ENCODE assay signal across 7 worm cellular contexts in the genomic region with DNA sequence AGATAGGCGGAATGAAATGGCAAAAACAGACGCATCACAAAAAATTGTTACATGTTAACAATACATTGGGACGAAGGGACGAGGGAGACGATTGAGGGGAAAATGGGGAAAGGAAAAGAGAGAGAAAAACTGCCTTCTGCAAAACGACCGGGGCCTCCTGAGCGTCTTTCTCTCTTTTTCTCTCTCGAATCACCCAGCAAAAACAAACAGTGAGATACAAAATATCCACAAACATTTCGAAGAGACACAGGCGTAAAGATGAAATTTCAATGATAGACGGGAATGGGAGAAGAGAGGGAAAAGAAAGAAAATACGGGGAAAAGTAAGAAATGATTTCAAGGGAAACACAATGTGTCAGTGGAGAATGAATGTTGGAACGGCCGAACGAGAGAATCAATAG.
TF ChIP-seq lines count a peak whose summit lies in the region.

No protein-coding gene starts in this region.

TF ChIP-seq in whole organism, L1 larva, 84 proteins besides CTCF, POLR2A, EP300 and RAD21 (continues in another document):
- TF ChIP-seq nhr-71 (tag; optimal IDR thresholded peaks at IDR 0.05; lab: Kevin White, UChicago) (peak; percentile 72), C16A3.4 (tag; optimal IDR thresholded peaks at IDR 0.05; lab: Kevin White, UChicago) (no peak), irx-1 (tag; optimal IDR thresholded peaks at IDR 0.05; lab: Kevin White, UChicago) (peak; percentile 48), lin-35 (GFP tag; optimal IDR thresholded peaks at IDR 0.05; lab: Kevin White, UChicago) (peak; percentile 30 to 54), snpc-4 (tag; optimal IDR thresholded peaks at IDR 0.05; lab: Kevin White, UChicago) (peak; percentile 21), lir-3 (tag; optimal IDR thresholded peaks at IDR 0.05; lab: Kevin White, UChicago; ENCODE audit: poor library complexity) (peak; percentile 8), snu-23 (GFP tag; optimal IDR thresholded peaks at IDR 0.05; lab: Kevin White, UChicago) (peak; percentile 73), skn-1 (tag; optimal IDR thresholded peaks at IDR 0.05; lab: Kevin White, UChicago) (peak; percentile 54), blmp-1 (tag; optimal IDR thresholded peaks at IDR 0.05; lab: Kevin White, UChicago) (peak; percentile 93), nhr-85 (tag; lab: Kevin White, UChicago) (peak; percentile 39), nhr-90 (tag; optimal IDR thresholded peaks at IDR 0.05; lab: Kevin White, UChicago; ENCODE audit: poor library complexity) (peak; percentile 15), jun-1 (tag; optimal IDR thresholded peaks at IDR 0.05; lab: Kevin White, UChicago) (peak; percentile 4)

TF ChIP-seq in whole organism, L2 larva, 48 proteins besides CTCF, POLR2A, EP300 and RAD21 (continues in another document):
- TF ChIP-seq lin-13 (GFP tag; optimal IDR thresholded peaks at IDR 0.05; lab: Kevin White, UChicago), result peak; percentile 33
- no peak for TF ChIP-seq elt-3 (tag; optimal IDR thresholded peaks at IDR 0.05; lab: Kevin White, UChicago)
- peak; percentile 40 for TF ChIP-seq sem-4 (tag; optimal IDR thresholded peaks at IDR 0.05; lab: Kevin White, UChicago)
- peak; percentile 45 for TF ChIP-seq blmp-1 (tag; optimal IDR thresholded peaks at IDR 0.05; lab: Kevin White, UChicago; ENCODE audit: insufficient read depth)
- peak; percentile 61 for TF ChIP-seq sma-9 (GFP tag; optimal IDR thresholded peaks at IDR 0.05; lab: Kevin White, UChicago)
- no peak for TF ChIP-seq sma-9 (tag; optimal IDR thresholded peaks at IDR 0.05; lab: Kevin White, UChicago)
- peak; percentile 69 for TF ChIP-seq F13H6.1 (tag; optimal IDR thresholded peaks at IDR 0.05; lab: Kevin White, UChicago)
- peak; percentile 9 for TF ChIP-seq ama-1 (optimal IDR thresholded peaks at IDR 0.05; lab: Kevin White, UChicago)
- no peak for TF ChIP-seq mbf-1 (tag; optimal IDR thresholded peaks at IDR 0.05; lab: Kevin White, UChicago)
- TF ChIP-seq unc-55 (GFP tag; optimal IDR thresholded peaks at IDR 0.05; lab: Kevin White, UChicago), result peak; percentile 71
- no peak for TF ChIP-seq gmeb-1 (tag; optimal IDR thresholded peaks at IDR 0.05; lab: Kevin White, UChicago)
- TF ChIP-seq nhr-6 (tag; optimal IDR thresholded peaks at IDR 0.05; lab: Kevin White, UChicago), result peak; percentile 31

TF ChIP-seq in whole organism, L3 larva, 47 proteins besides CTCF, POLR2A, EP300 and RAD21 (continues in another document):
- peak; percentile 1 for TF ChIP-seq jun-1 (tag; optimal IDR thresholded peaks at IDR 0.05; lab: Kevin White, UChicago)
- peak; percentile 27 for TF ChIP-seq nhr-23 (tag; optimal IDR thresholded peaks at IDR 0.05; lab: Kevin White, UChicago)
- TF ChIP-seq snpc-4 (tag; optimal IDR thresholded peaks at IDR 0.05; lab: Kevin White, UChicago), result peak; percentile 25
- TF ChIP-seq aly-2 (tag; optimal IDR thresholded peaks at IDR 0.05; lab: Kevin White, UChicago), result no peak
- TF ChIP-seq hmg-11 (tag; optimal IDR thresholded peaks at IDR 0.05; lab: Kevin White, UChicago), result peak; percentile 50
- TF ChIP-seq ceh-9 (tag; optimal IDR thresholded peaks at IDR 0.05; lab: Kevin White, UChicago), result no peak
- TF ChIP-seq nhr-237 (tag; optimal IDR thresholded peaks at IDR 0.05; lab: Kevin White, UChicago), result no peak
- no peak for TF ChIP-seq nhr-11 (tag; optimal IDR thresholded peaks at IDR 0.05; lab: Kevin White, UChicago)
- peak; percentile 41 for TF ChIP-seq lin-39 (tag; optimal IDR thresholded peaks at IDR 0.05; lab: Kevin White, UChicago)
- TF ChIP-seq fkh-2 (tag; optimal IDR thresholded peaks at IDR 0.05; lab: Kevin White, UChicago), result no peak
- no peak for TF ChIP-seq ceh-82 (tag; optimal IDR thresholded peaks at IDR 0.05; lab: Kevin White, UChicago)
- TF ChIP-seq skn-1 (tag; optimal IDR thresholded peaks at IDR 0.05; lab: Kevin White, UChicago), result no peak
- peak; percentile 78 for TF ChIP-seq pha-4 (tag; optimal IDR thresholded peaks at IDR 0.05; lab: Kevin White, UChicago)

TF ChIP-seq in whole organism, L4 larva, 104 proteins besides CTCF, POLR2A, EP300 and RAD21 (continues in another document):
- no peak for TF ChIP-seq lin-15B (tag; optimal IDR thresholded peaks at IDR 0.05; lab: Kevin White, UChicago)
- TF ChIP-seq mep-1 (tag; optimal IDR thresholded peaks at IDR 0.05; lab: Kevin White, UChicago), result peak; percentile 54
- peak in 1 of 2 experiments; percentile 19 for TF ChIP-seq hif-1 (tag; optimal IDR thresholded peaks at IDR 0.05; lab: Kevin White, UChicago)
- TF ChIP-seq lsy-2 (tag; optimal IDR thresholded peaks at IDR 0.05; lab: Kevin White, UChicago), result peak in 1 of 2 experiments; percentile 57
- TF ChIP-seq php-3 (GFP tag; IDR thresholded peaks at IDR 0.05; lab: Robert Waterston, UW), result no peak
- no peak for TF ChIP-seq Y48G9A.11 (GFP tag; IDR thresholded peaks at IDR 0.05; lab: Robert Waterston, UW)
- no peak for TF ChIP-seq dmd-8 (GFP tag; IDR thresholded peaks at IDR 0.05; lab: Robert Waterston, UW)
- 0 out of 2 replicates have a peak, but pooled peaks have one; percentile 14 for TF ChIP-seq ctbp-1 (GFP tag; IDR thresholded peaks at IDR 0.05; lab: Robert Waterston, UW)
- TF ChIP-seq T26A8.4 (GFP tag; IDR thresholded peaks at IDR 0.05; lab: Robert Waterston, UW), result no peak
- no peak for TF ChIP-seq zip-11 (GFP tag; IDR thresholded peaks at IDR 0.05; lab: Robert Waterston, UW)
- TF ChIP-seq saeg-2 (GFP tag; IDR thresholded peaks at IDR 0.05; lab: Robert Waterston, UW), result no peak
- TF ChIP-seq ceh-28 (tag; optimal IDR thresholded peaks at IDR 0.05; lab: Kevin White, UChicago), result no peak
- TF ChIP-seq ZK546.5 (tag; optimal IDR thresholded peaks at IDR 0.05; lab: Kevin White, UChicago), result no peak
- no peak for TF ChIP-seq zfp-3 (GFP tag; conservative IDR thresholded peaks at IDR 0.05; lab: Robert Waterston, UW)

TF ChIP-seq in whole organism, late embryonic, 69 proteins besides CTCF, POLR2A, EP300 and RAD21 (continues in another document):
- TF ChIP-seq npax-4 (tag; optimal IDR thresholded peaks at IDR 0.05; lab: Kevin White, UChicago), result no peak
- TF ChIP-seq K02D7.2 (tag; optimal IDR thresholded peaks at IDR 0.05; lab: Kevin White, UChicago), result no peak
- no peak for TF ChIP-seq pat-9 (tag; optimal IDR thresholded peaks at IDR 0.05; lab: Kevin White, UChicago)
- no peak for TF ChIP-seq ceh-34 (tag; optimal IDR thresholded peaks at IDR 0.05; lab: Kevin White, UChicago)
- peak; percentile 0 for TF ChIP-seq dve-1 (tag; optimal IDR thresholded peaks at IDR 0.05; lab: Kevin White, UChicago)
- TF ChIP-seq ceh-31 (tag; optimal IDR thresholded peaks at IDR 0.05; lab: Kevin White, UChicago), result peak; percentile 30
- TF ChIP-seq hlh-13 (GFP tag; optimal IDR thresholded peaks at IDR 0.05; lab: Kevin White, UChicago), result no peak
- peak; percentile 8 for TF ChIP-seq nhr-232 (tag; optimal IDR thresholded peaks at IDR 0.05; lab: Kevin White, UChicago)
- peak; percentile 56 for TF ChIP-seq tbx-2 (tag; optimal IDR thresholded peaks at IDR 0.05; lab: Kevin White, UChicago)
- TF ChIP-seq ceh-24 (tag; optimal IDR thresholded peaks at IDR 0.05; lab: Kevin White, UChicago), result no peak
- peak; percentile 56 for TF ChIP-seq nfya-1 (tag; optimal IDR thresholded peaks at IDR 0.05; lab: Kevin White, UChicago)
- peak; percentile 9 for TF ChIP-seq pros-1 (tag; optimal IDR thresholded peaks at IDR 0.05; lab: Kevin White, UChicago)
- TF ChIP-seq unc-55 (GFP tag; optimal IDR thresholded peaks at IDR 0.05; lab: Kevin White, UChicago), result peak; percentile 53
- TF ChIP-seq ceh-2 (tag; optimal IDR thresholded peaks at IDR 0.05; lab: Kevin White, UChicago), result no peak

TF ChIP-seq in whole organism, mixed stage, embryonic, 35 proteins besides CTCF, POLR2A, EP300 and RAD21 (continues in another document):
- TF ChIP-seq nhr-28 (tag; optimal IDR thresholded peaks at IDR 0.05; lab: Kevin White, UChicago) (no peak), lin-13 (tag; optimal IDR thresholded peaks at IDR 0.05; lab: Kevin White, UChicago) (no peak), ham-2 (GFP tag; optimal IDR thresholded peaks at IDR 0.05; lab: Kevin White, UChicago) (no peak), bed-3 (GFP tag; optimal IDR thresholded peaks at IDR 0.05; lab: Kevin White, UChicago) (no peak), elt-3 (tag; optimal IDR thresholded peaks at IDR 0.05; lab: Kevin White, UChicago) (no peak), cnd-1 (tag; optimal IDR thresholded peaks at IDR 0.05; lab: Kevin White, UChicago) (no peak), nhr-2 (tag; optimal IDR thresholded peaks at IDR 0.05; lab: Kevin White, UChicago) (no peak), ceh-43 (GFP tag; optimal IDR thresholded peaks at IDR 0.05; lab: Kevin White, UChicago) (no peak), ces-1 (GFP tag; optimal IDR thresholded peaks at IDR 0.05; lab: Kevin White, UChicago) (peak; percentile 47), snpc-4 (tag; optimal IDR thresholded peaks at IDR 0.05; lab: Kevin White, UChicago) (no peak), lin-32 (GFP tag; optimal IDR thresholded peaks at IDR 0.05; lab: Kevin White, UChicago) (no peak), unc-120 (tag; optimal IDR thresholded peaks at IDR 0.05; lab: Kevin White, UChicago; ENCODE audit: poor library complexity, severe bottlenecking) (peak; percentile 69), tbx-8 (GFP tag; optimal IDR thresholded peaks at IDR 0.05; lab: Kevin White, UChicago) (no peak), flh-1 (GFP tag; optimal IDR thresholded peaks at IDR 0.05; lab: Kevin White, UChicago) (no peak), ztf-11 (tag; optimal IDR thresholded peaks at IDR 0.05; lab: Kevin White, UChicago) (no peak)

TF ChIP-seq in whole organism, young adult, 124 proteins besides CTCF, POLR2A, EP300 and RAD21:
- peak; percentile 56; the same call in 1 of the 2 replicates for TF ChIP-seq hmg-1.2 (GFP tag; IDR thresholded peaks at IDR 0.05; lab: Robert Waterston, UW)
- no peak for TF ChIP-seq nfya-2 (GFP tag; IDR thresholded peaks at IDR 0.05; lab: Robert Waterston, UW)
- no peak for TF ChIP-seq atf-7 (tag; optimal IDR thresholded peaks at IDR 0.05; lab: Kevin White, UChicago)
- TF ChIP-seq aptf-3 (GFP tag; IDR thresholded peaks at IDR 0.05; lab: Robert Waterston, UW), result no peak
- TF ChIP-seq lin-40 (tag; optimal IDR thresholded peaks at IDR 0.05; lab: Kevin White, UChicago), result peak; percentile 5
- no peak for TF ChIP-seq nhr-27 (tag; optimal IDR thresholded peaks at IDR 0.05; lab: Kevin White, UChicago)
- no peak for TF ChIP-seq efl-1 (GFP tag; optimal IDR thresholded peaks at IDR 0.05; lab: Kevin White, UChicago)
- TF ChIP-seq ztf-18 (tag; optimal IDR thresholded peaks at IDR 0.05; lab: Kevin White, UChicago), result no peak
- peak; percentile 43 for TF ChIP-seq K12H6.12 (tag; optimal IDR thresholded peaks at IDR 0.05; lab: Kevin White, UChicago)
- no peak for TF ChIP-seq Y95B8A.8 (GFP tag; IDR thresholded peaks at IDR 0.05; lab: Robert Waterston, UW)
- TF ChIP-seq Y53G8AR.9 (GFP tag; conservative IDR thresholded peaks at IDR 0.05; lab: Robert Waterston, UW), result no peak
- TF ChIP-seq F10E7.11 (tag; optimal IDR thresholded peaks at IDR 0.05; lab: Kevin White, UChicago), result no peak
- TF ChIP-seq egl-18 (GFP tag; IDR thresholded peaks at IDR 0.05; lab: Robert Waterston, UW), result no peak
- TF ChIP-seq xnd-1 (tag; optimal IDR thresholded peaks at IDR 0.05; lab: Kevin White, UChicago), result no peak
- no peak for TF ChIP-seq lsy-27 (tag; optimal IDR thresholded peaks at IDR 0.05; lab: Kevin White, UChicago; ENCODE audit: borderline replicate concordance, insufficient read depth)
